Fruit fly (Drosophila melanogaster): ENCODE measurements around the gene Cul3.

Gene Cul3

DNA sequence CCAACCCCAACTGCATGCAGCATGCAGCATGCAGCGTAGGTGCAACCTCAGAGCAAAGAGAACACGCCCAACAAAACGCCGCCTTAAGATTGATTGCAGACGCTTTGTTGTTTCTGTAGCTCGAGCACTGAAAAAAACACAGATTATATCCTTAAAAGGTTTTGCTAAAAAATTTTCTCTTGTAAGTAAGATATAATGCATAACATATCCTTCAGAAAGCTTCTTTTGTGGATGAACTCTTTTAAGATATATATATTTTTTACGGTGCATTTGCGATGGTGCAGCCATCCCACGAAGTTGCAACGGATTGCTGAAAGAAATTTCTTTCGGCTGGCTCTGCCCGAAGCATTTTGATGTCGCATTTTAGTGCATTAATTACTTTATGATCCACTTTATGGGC, 4.0 kb upstream of the Cul3 start:
- no peak for TF ChIP-seq CG9705 (GFP tag; optimal IDR thresholded peaks at IDR 0.05)
- TF ChIP-seq dsf (GFP tag; optimal IDR thresholded peaks at IDR 0.05; ENCODE audit: borderline replicate concordance), result no peak
- TF ChIP-seq tai (GFP tag; optimal IDR thresholded peaks at IDR 0.05), result no peak
- TF ChIP-seq OdsH (GFP tag; optimal IDR thresholded peaks at IDR 0.05), result peak; percentile 21
- TF ChIP-seq Sp1 (GFP tag; optimal IDR thresholded peaks at IDR 0.05), result peak; percentile 19
- TF ChIP-seq ey (GFP tag; optimal IDR thresholded peaks at IDR 0.05), result peak; percentile 54
- peak; percentile 60 for TF ChIP-seq rgr (GFP tag; optimal IDR thresholded peaks at IDR 0.05)
- TF ChIP-seq woc (GFP tag; optimal IDR thresholded peaks at IDR 0.05), result peak; percentile 22
- TF ChIP-seq Hnf4 (GFP tag; optimal IDR thresholded peaks at IDR 0.05), result peak; percentile 40
- no peak for TF ChIP-seq GATAd (GFP tag; optimal IDR thresholded peaks at IDR 0.05)
- TF ChIP-seq N (GFP tag; optimal IDR thresholded peaks at IDR 0.05), result no peak
- peak; percentile 11 for TF ChIP-seq dmrt93B (GFP tag; optimal IDR thresholded peaks at IDR 0.05)
- TF ChIP-seq h (GFP tag; optimal IDR thresholded peaks at IDR 0.05), result peak; percentile 59
- peak; percentile 14 for TF ChIP-seq brk (GFP tag; optimal IDR thresholded peaks at IDR 0.05)
- TF ChIP-seq HLH106 (tag; optimal IDR thresholded peaks at IDR 0.05), result peak; percentile 50
- peak; percentile 16 for TF ChIP-seq br (GFP tag; optimal IDR thresholded peaks at IDR 0.05)
- no peak for TF ChIP-seq psq (GFP tag; optimal IDR thresholded peaks at IDR 0.05)
- peak; percentile 38 for TF ChIP-seq fru (GFP tag; optimal IDR thresholded peaks at IDR 0.05)
- peak in 1 of 2 experiments; percentile 55 for TF ChIP-seq foxo (GFP tag; optimal IDR thresholded peaks at IDR 0.05)

DNA sequence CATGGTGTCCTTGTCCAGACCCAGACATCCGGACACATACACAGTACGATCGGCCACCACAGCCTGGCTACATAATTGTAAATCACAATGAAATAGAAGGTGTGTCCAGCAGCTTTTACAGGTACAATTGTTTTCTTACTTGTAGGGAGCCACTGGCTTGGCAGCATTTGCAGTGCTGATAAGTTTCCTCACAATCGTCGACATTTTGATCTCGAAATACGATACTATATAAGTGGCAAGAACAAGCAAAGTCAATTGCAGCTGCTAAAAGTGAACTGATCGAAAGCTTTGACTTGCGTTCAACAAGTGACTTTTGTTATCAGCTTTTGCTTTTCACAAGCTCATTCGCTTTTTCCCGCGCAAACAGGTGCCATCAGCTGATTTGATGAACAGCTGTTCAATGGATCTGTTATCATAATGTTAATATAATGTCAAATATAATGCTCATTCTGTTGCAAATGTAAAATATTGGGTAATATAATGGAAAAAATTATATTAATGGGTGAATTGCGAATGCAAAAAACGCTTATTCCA, 3.0 kb upstream of the Cul3 start, which contains the start of gene UK114:
Gene UK114 (minus strand): TSS at position 309 of the 534 bp plus-strand sequence.
- TF ChIP-seq jim (GFP tag; optimal IDR thresholded peaks at IDR 0.05), result no peak
- no peak for TF ChIP-seq tai (GFP tag; optimal IDR thresholded peaks at IDR 0.05)
- peak; percentile 39 for TF ChIP-seq psq (GFP tag; optimal IDR thresholded peaks at IDR 0.05)
- TF ChIP-seq Rel (GFP tag; optimal IDR thresholded peaks at IDR 0.05), result no peak
- TF ChIP-seq Rel (tag; optimal IDR thresholded peaks at IDR 0.05), result no peak
- peak; percentile 34 for TF ChIP-seq brk (GFP tag; optimal IDR thresholded peaks at IDR 0.05)
- TF ChIP-seq Myc (optimal IDR thresholded peaks at IDR 0.05), result no peak
- TF ChIP-seq sage (GFP tag; optimal IDR thresholded peaks at IDR 0.05), result no peak

DNA sequence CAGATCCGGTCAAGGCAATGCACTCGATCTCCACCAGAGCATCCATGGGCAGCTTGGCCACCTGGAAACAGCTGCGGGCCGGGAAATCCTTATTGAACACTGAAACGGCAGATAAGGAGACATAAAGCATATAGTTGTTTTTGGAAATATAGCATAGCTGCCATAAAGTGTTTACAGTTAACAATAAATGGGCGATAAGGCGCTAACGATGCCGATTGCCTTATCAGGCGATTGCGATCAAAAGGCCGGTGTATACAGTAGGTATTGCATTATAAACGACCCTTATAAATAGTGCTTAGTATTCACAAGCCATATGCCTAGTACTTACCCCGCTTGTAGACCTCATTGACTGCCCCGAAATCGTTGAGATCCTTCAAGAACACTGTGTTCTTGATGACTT, 2.5 kb upstream of the Cul3 start:
- TF ChIP-seq N (GFP tag; optimal IDR thresholded peaks at IDR 0.05), result no peak
- no peak for TF ChIP-seq jim (GFP tag; optimal IDR thresholded peaks at IDR 0.05)
- no peak for TF ChIP-seq ey (GFP tag; optimal IDR thresholded peaks at IDR 0.05)
- TF ChIP-seq Hnf4 (GFP tag; optimal IDR thresholded peaks at IDR 0.05), result no peak
- no peak for TF ChIP-seq Jra (GFP tag; optimal IDR thresholded peaks at IDR 0.05)
- no peak for TF ChIP-seq rgr (GFP tag; optimal IDR thresholded peaks at IDR 0.05)
- no peak for TF ChIP-seq lola (GFP tag; optimal IDR thresholded peaks at IDR 0.05)
- TF ChIP-seq sv (GFP tag; optimal IDR thresholded peaks at IDR 0.05), result no peak
- TF ChIP-seq usp (GFP tag; optimal IDR thresholded peaks at IDR 0.05), result no peak
- TF ChIP-seq woc (GFP tag; optimal IDR thresholded peaks at IDR 0.05), result no peak
- no peak for TF ChIP-seq br (GFP tag; optimal IDR thresholded peaks at IDR 0.05)
- TF ChIP-seq pan (optimal IDR thresholded peaks at IDR 0.05), result no peak
- TF ChIP-seq fru (GFP tag; optimal IDR thresholded peaks at IDR 0.05), result no peak
- no peak for TF ChIP-seq dmrt93B (GFP tag; optimal IDR thresholded peaks at IDR 0.05)
- TF ChIP-seq Hr83 (GFP tag; optimal IDR thresholded peaks at IDR 0.05; ENCODE audit: poor library complexity, severe bottlenecking), result no peak
- TF ChIP-seq Abd-B (GFP tag; optimal IDR thresholded peaks at IDR 0.05), result no peak
- no peak for TF ChIP-seq psq (GFP tag; optimal IDR thresholded peaks at IDR 0.05)
- TF ChIP-seq Myc (optimal IDR thresholded peaks at IDR 0.05), result no peak
- no peak for TF ChIP-seq GATAd (GFP tag; optimal IDR thresholded peaks at IDR 0.05)

DNA sequence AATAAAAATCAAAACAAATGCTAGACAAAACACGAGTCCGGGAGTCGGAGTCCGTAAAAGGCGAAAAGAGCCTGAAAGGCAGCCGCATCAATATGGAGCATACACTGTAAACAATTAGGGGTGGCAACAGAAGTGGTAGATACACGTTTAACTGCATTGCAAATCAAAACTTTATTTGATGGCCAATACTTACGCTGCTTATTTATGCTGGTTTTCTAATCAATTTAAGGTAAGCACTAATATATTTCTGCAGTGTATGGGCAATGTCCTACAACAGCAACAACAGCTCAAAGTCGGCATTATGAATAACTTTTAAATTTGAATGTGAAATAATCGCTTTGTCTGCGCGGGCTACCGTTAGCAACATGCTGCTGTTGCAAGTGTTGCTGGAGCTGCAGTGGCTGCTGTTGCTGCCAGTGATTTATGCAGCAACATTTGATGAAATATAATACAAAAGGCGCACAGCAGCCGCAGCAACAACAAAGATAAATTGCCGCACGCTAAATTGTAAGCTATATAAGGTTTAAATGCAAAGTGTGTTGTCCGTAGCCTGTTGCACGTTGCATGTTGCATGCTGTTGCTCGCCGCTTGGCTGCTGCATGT, 1.8 kb upstream of the Cul3 start:
- TF ChIP-seq HLH106 (tag; optimal IDR thresholded peaks at IDR 0.05), result no peak
- TF ChIP-seq Hr83 (GFP tag; optimal IDR thresholded peaks at IDR 0.05; ENCODE audit: poor library complexity, severe bottlenecking), result no peak
- no peak for TF ChIP-seq brk (GFP tag; optimal IDR thresholded peaks at IDR 0.05)
- no peak for TF ChIP-seq psq (GFP tag; optimal IDR thresholded peaks at IDR 0.05)
- peak in 1 of 2 experiments; percentile 7 for TF ChIP-seq foxo (GFP tag; optimal IDR thresholded peaks at IDR 0.05)
- no peak for TF ChIP-seq ey (GFP tag; optimal IDR thresholded peaks at IDR 0.05)
- TF ChIP-seq Hnf4 (GFP tag; optimal IDR thresholded peaks at IDR 0.05), result peak; percentile 18
- TF ChIP-seq br (GFP tag; optimal IDR thresholded peaks at IDR 0.05), result no peak
- TF ChIP-seq Vsx2 (GFP tag; optimal IDR thresholded peaks at IDR 0.05; ENCODE audit: partially characterized antibody), result no peak

Data from whole organism, wandering third instar larva.